Fruit fly (Drosophila melanogaster): Measurements from ENCODE around the gene Ca-Ma2d.

Ca-Ma2d gene

DNA sequence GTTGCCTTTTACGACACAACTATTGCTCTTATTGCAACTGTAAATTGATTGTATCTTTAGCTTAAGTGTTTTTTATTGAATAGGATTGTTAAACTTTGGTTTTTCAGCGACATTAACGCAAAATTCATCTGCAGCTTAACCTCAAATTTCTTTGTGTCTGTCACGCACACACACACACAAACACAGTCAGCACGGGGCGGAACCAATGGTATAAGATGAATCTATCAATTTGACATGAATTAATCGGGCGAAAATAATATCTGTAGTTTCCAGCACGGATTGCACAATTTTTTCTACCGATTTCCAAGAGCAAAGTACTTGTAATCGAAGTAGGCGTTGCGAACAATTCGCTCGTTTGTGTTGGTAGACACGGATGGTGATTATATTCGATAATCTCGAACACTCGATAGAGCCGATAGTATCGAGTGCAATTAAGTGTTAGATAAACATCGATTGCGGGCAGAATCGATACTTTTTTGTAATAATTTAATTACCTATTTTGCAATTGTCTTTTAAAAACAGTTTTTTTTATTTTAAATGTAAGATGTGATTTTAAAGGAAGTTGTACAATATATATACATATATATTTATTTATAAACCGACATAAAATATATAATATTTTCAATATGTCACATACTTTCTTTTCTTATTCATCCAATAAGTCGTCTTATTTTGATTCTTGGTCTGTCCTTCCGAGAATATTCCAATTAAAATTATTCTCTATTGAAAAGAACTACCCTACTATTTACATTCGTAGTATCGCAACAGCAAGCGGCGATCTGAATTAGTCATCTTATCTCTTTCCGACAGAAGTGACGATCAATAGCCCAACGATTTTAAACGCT is 26.2 kb downstream of the Ca-Ma2d start, which contains the start of the genes PRL-1 and EndoGI (continued):
- TF ChIP-seq lz (GFP tag; optimal IDR thresholded peaks at IDR 0.05) (peak; percentile 34), dac (GFP tag; optimal IDR thresholded peaks at IDR 0.05) (no peak), CG16779 (tag; optimal IDR thresholded peaks at IDR 0.05) (no peak), CG3919 (GFP tag; optimal IDR thresholded peaks at IDR 0.05) (peak; percentile 70), CG6854 (GFP tag; optimal IDR thresholded peaks at IDR 0.05) (no peak), CG8119 (GFP tag; IDR thresholded peaks at IDR 0.05) (peak; percentile 92), eg (GFP tag; IDR thresholded peaks at IDR 0.05) (no peak; the same call in 1 of the 3 replicates), CG3032 (tag; optimal IDR thresholded peaks at IDR 0.05) (peak; percentile 79), Gug (GFP tag; IDR thresholded peaks at IDR 0.05) (no peak; the same call in 1 of the 2 replicates), CG6792 (GFP tag; optimal IDR thresholded peaks at IDR 0.05) (peak; percentile 74), CG1621 (tag; optimal IDR thresholded peaks at IDR 0.05) (peak; percentile 2), Eip93F (GFP tag; optimal IDR thresholded peaks at IDR 0.05) (peak; percentile 58)

DNA sequence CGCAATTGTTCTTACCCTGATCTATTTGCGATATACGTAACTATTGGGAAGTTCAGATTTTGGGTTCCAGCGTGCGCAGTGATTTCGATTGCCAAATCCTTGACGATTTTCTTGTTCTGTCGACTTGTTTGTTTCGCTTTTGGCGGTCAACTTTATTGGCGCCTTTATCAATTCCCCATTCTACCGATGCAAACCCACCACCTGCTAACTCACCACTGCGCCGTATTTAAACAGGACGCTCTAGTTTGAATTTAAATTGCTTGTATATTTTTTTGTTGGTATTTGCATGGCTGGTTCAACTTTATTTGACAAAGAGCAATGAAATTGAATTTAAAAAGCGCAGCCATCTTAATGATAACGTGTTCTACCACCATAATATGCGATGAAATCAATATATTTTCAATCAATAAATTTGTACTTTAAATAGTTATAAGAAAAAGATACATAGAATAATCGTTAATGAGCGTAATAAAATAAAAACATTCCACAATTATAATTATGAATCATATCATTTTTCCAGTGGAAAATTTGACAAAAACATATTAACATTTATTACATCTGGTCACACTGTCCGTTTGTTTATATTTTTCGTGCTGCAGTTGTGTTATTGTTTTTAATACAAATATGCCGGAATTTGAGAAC is 30.4 kb downstream of the Ca-Ma2d start, which contains the start of the genes twe and CG4935:
TSS of gene twe (minus strand) at position 302 of the 642 bp plus-strand sequence.
TSS of gene CG4935 (plus strand) at position 566 of the 642 bp plus-strand sequence.
- TF ChIP-seq CG6792 (GFP tag; optimal IDR thresholded peaks at IDR 0.05) (no peak), Ets96B (tag; optimal IDR thresholded peaks at IDR 0.05) (no peak), OdsH (GFP tag; optimal IDR thresholded peaks at IDR 0.05) (peak; percentile 42), CG32006 (GFP tag; optimal IDR thresholded peaks at IDR 0.05) (no peak), lz (GFP tag; optimal IDR thresholded peaks at IDR 0.05) (no peak), CG10631 (GFP tag; optimal IDR thresholded peaks at IDR 0.05) (peak; percentile 15), fkh (GFP tag; optimal IDR thresholded peaks at IDR 0.05) (peak; percentile 5), eg (GFP tag; IDR thresholded peaks at IDR 0.05) (no peak), Eip78C (GFP tag) (peak; percentile 55), acj6 (GFP tag; optimal IDR thresholded peaks at IDR 0.05) (no peak), pdm3 (GFP tag; optimal IDR thresholded peaks at IDR 0.05) (no peak), CG16779 (tag; optimal IDR thresholded peaks at IDR 0.05) (no peak), Hr38 (GFP tag; optimal IDR thresholded peaks at IDR 0.05) (no peak), svp (GFP tag) (no peak), CG10669 (GFP tag; optimal IDR thresholded peaks at IDR 0.05) (no peak), Blimp-1 (GFP tag; optimal IDR thresholded peaks at IDR 0.05) (no peak), Lpt (GFP tag; optimal IDR thresholded peaks at IDR 0.05) (no peak), fd59A (GFP tag; optimal IDR thresholded peaks at IDR 0.05) (no peak), CG6854 (GFP tag; optimal IDR thresholded peaks at IDR 0.05) (no peak), Hr4 (GFP tag; optimal IDR thresholded peaks at IDR 0.05) (peak; percentile 71), Sox102F (GFP tag; optimal IDR thresholded peaks at IDR 0.05) (no peak), salr (GFP tag; optimal IDR thresholded peaks at IDR 0.05) (peak in 1 of 2 experiments; percentile 51), CG7368 (GFP tag; optimal IDR thresholded peaks at IDR 0.05) (no peak), achi (GFP tag; optimal IDR thresholded peaks at IDR 0.05) (peak; percentile 61), CG4318 (GFP tag; optimal IDR thresholded peaks at IDR 0.05) (no peak), CG3032 (tag; optimal IDR thresholded peaks at IDR 0.05) (no peak), Eip93F (GFP tag; optimal IDR thresholded peaks at IDR 0.05) (no peak), net (GFP tag; optimal IDR thresholded peaks at IDR 0.05) (peak; percentile 46), Sox14 (GFP tag; optimal IDR thresholded peaks at IDR 0.05) (peak; percentile 35), CG6808 (GFP tag; optimal IDR thresholded peaks at IDR 0.05) (no peak), topi (GFP tag; optimal IDR thresholded peaks at IDR 0.05) (no peak), CG11762 (GFP tag; optimal IDR thresholded peaks at IDR 0.05; ENCODE audit: insufficient read depth) (no peak)
